Worm (Caenorhabditis elegans) whole organism, mixed stage, embryonic: ENCODE measurements around the gene pisy-1.
A peak's percentile ranks its signal among the peaks of the same experiment; 100 is the strongest.

Experiments used
- M03D4.4 ChIP-seq: sonication (generic microtip); optimal IDR thresholded peaks from 2 replicates; lab custom pipeline; 2017; ENCODE audit warnings: mild to moderate bottlenecking, missing genetic modification characterization, missing compliant biosample characterization
- bed-3 ChIP-seq: fragments of 200-800 bp; sonication (Bioruptor generic); optimal IDR thresholded peaks from 3 replicates; lab custom pipeline; 2018; ENCODE audit warnings: mild to moderate bottlenecking, missing genetic modification characterization, moderate library complexity, missing compliant biosample characterization
- blmp-1 ChIP-seq: fragments of 150-350 bp; optimal IDR thresholded peaks from 2 replicates; lab custom pipeline; 2014; ENCODE audit warnings: missing biosample characterization, missing genetic modification characterization
- ceh-39 ChIP-seq: fragments of 150-350 bp; optimal IDR thresholded peaks from 2 replicates; lab custom pipeline; 2014; ENCODE audit warnings: missing biosample characterization, missing genetic modification characterization
- ces-1 ChIP-seq: fragments of 150-350 bp; optimal IDR thresholded peaks from 2 replicates; lab custom pipeline; 2014; ENCODE audit warnings: missing biosample characterization, missing genetic modification reagents, missing genetic modification characterization
- cnd-1 ChIP-seq: fragments of 200-800 bp; sonication (Bioruptor generic); optimal IDR thresholded peaks from 2 replicates; lab custom pipeline; 2018; ENCODE audit warnings: mild to moderate bottlenecking, missing genetic modification characterization, missing compliant biosample characterization
- drap-1 ChIP-seq: fragments of 200-800 bp; sonication (Bioruptor generic); optimal IDR thresholded peaks from 3 replicates; lab custom pipeline; 2018; ENCODE audit warnings: mild to moderate bottlenecking, missing genetic modification characterization, missing compliant biosample characterization
- elt-1 ChIP-seq: sonication (generic microtip); optimal IDR thresholded peaks from 2 replicates; lab custom pipeline; 2017; ENCODE audit warnings: missing genetic modification characterization, mild to moderate bottlenecking, missing compliant biosample characterization, antibody characterized with exemption, moderate library complexity, borderline replicate concordance; ENCODE audit not compliant: insufficient read depth
- elt-3 ChIP-seq: fragments of 150-350 bp; optimal IDR thresholded peaks from 2 replicates; lab custom pipeline; 2014; ENCODE audit warnings: missing biosample characterization, missing genetic modification characterization
- flh-1 ChIP-seq: fragments of 200-800 bp; sonication (Bioruptor generic); optimal IDR thresholded peaks from 2 replicates; lab custom pipeline; 2018; ENCODE audit warnings: mild to moderate bottlenecking, missing genetic modification characterization, moderate library complexity, missing compliant biosample characterization
- ham-2 ChIP-seq: fragments of 200-800 bp; sonication (Bioruptor generic); optimal IDR thresholded peaks from 2 replicates; lab custom pipeline; 2018; ENCODE audit warnings: mild to moderate bottlenecking, missing genetic modification characterization, missing compliant biosample characterization
- hlh-1 ChIP-seq: fragments of 150-350 bp; optimal IDR thresholded peaks from 2 replicates; lab custom pipeline; 2014; ENCODE audit warnings: missing biosample characterization, missing genetic modification reagents, missing genetic modification characterization
- lin-13 ChIP-seq: fragments of 150-350 bp; optimal IDR thresholded peaks from 2 replicates; lab custom pipeline; 2014; ENCODE audit warnings: missing biosample characterization, missing genetic modification characterization
- lin-32 ChIP-seq: fragments of 200-800 bp; sonication (Bioruptor generic); optimal IDR thresholded peaks from 2 replicates; lab custom pipeline; 2018; ENCODE audit warnings: mild to moderate bottlenecking, missing genetic modification characterization, missing compliant biosample characterization
- lsy-2 ChIP-seq: fragments of 150-350 bp; optimal IDR thresholded peaks from 2 replicates; lab custom pipeline; 2014; ENCODE audit warnings: missing biosample characterization, missing genetic modification characterization
- mls-2 ChIP-seq: sonication (generic microtip); optimal IDR thresholded peaks from 2 replicates; lab custom pipeline; 2016; ENCODE audit warnings: mild to moderate bottlenecking, missing genetic modification characterization, moderate library complexity, missing compliant biosample characterization
- nhr-12 ChIP-seq: fragments of 150-350 bp; optimal IDR thresholded peaks from 2 replicates; lab custom pipeline; 2014; ENCODE audit warnings: missing biosample characterization, missing genetic modification characterization
- nhr-2 ChIP-seq: fragments of 150-350 bp; optimal IDR thresholded peaks from 2 replicates; lab custom pipeline; 2014; ENCODE audit warnings: missing biosample characterization, missing genetic modification characterization
- nhr-237 ChIP-seq: fragments of 150-350 bp; optimal IDR thresholded peaks from 2 replicates; lab custom pipeline; 2014; ENCODE audit warnings: missing biosample characterization, missing genetic modification characterization
- nhr-28 ChIP-seq: fragments of 150-350 bp; optimal IDR thresholded peaks from 2 replicates; lab custom pipeline; 2014; ENCODE audit warnings: missing biosample characterization, missing genetic modification characterization
- nhr-76 ChIP-seq: sonication (generic microtip); optimal IDR thresholded peaks from 2 replicates; lab custom pipeline; 2017; ENCODE audit warnings: missing biosample characterization, missing genetic modification characterization
- pha-4 ChIP-seq: fragments of 150-350 bp; optimal IDR thresholded peaks from 2 replicates; lab custom pipeline; 2018; ENCODE audit warnings: missing biosample characterization, missing genetic modification reagents, missing genetic modification characterization
- snpc-4 ChIP-seq: fragments of 150-350 bp; optimal IDR thresholded peaks from 2 replicates; lab custom pipeline; 2014; ENCODE audit warnings: missing biosample characterization, missing genetic modification characterization
- sptf-1 ChIP-seq: sonication (generic microtip); optimal IDR thresholded peaks from 2 replicates; lab custom pipeline; 2017; ENCODE audit warnings: mild to moderate bottlenecking, missing genetic modification characterization, moderate library complexity, missing compliant biosample characterization
- tbx-8 ChIP-seq: fragments of 200-800 bp; sonication (Bioruptor generic); optimal IDR thresholded peaks from 2 replicates; lab custom pipeline; 2018; ENCODE audit warnings: mild to moderate bottlenecking, missing genetic modification characterization, moderate library complexity, missing compliant biosample characterization
- unc-39 ChIP-seq: fragments of 150-350 bp; optimal IDR thresholded peaks from 2 replicates; lab custom pipeline; 2014; ENCODE audit warnings: missing biosample characterization, missing genetic modification characterization
- unc-62 ChIP-seq: fragments of 150-350 bp; optimal IDR thresholded peaks from 2 replicates; lab custom pipeline; 2014; ENCODE audit warnings: missing biosample characterization, missing genetic modification reagents, missing genetic modification characterization
- zip-8 ChIP-seq: fragments of 150-350 bp; optimal IDR thresholded peaks from 2 replicates; lab custom pipeline; 2014; ENCODE audit warnings: missing biosample characterization, missing genetic modification characterization
- ztf-11 ChIP-seq: fragments of 150-350 bp; optimal IDR thresholded peaks from 2 replicates; lab custom pipeline; 2014; ENCODE audit warnings: missing biosample characterization, missing genetic modification characterization

pisy-1 gene

ce11 chrII:12774402-12774801 lies 36.3 kb upstream of the pisy-1 start, which contains the start of gene Y46G5A.14:
TSS of gene Y46G5A.14 (plus strand) at chrII:12774702.
- no peak for TF ChIP-seq nhr-12 (tag; lab: Kevin White, UChicago)
- TF ChIP-seq unc-39 (tag; lab: Kevin White, UChicago): no peak
- TF ChIP-seq nhr-28: no peak
- TF ChIP-seq zip-8 (tag; lab: Kevin White, UChicago): no peak
- no peak for TF ChIP-seq lin-32 (GFP tag; lab: Kevin White, UChicago)
- no peak for TF ChIP-seq elt-1
- TF ChIP-seq snpc-4: no peak
- TF ChIP-seq, all 35 proteins: peak for 0

ce11 chrII:12769947-12770346 lies 31.8 kb upstream of the pisy-1 start:
- no peak for TF ChIP-seq hlh-1 (tag; lab: Kevin White, UChicago)
- no peak for TF ChIP-seq nhr-237 (tag; lab: Kevin White, UChicago)
- no peak for TF ChIP-seq drap-1
- no peak for TF ChIP-seq cnd-1 (tag; lab: Kevin White, UChicago)
- TF ChIP-seq ztf-11 (tag; lab: Kevin White, UChicago): no peak
- TF ChIP-seq unc-62 (GFP tag; lab: Kevin White, UChicago): no peak
- no peak for TF ChIP-seq lin-32 (GFP tag; lab: Kevin White, UChicago)
- no peak for TF ChIP-seq mls-2 (tag; lab: Kevin White, UChicago)
- TF ChIP-seq snpc-4: no peak
- no peak for TF ChIP-seq flh-1 (GFP tag; lab: Kevin White, UChicago)
- no peak for TF ChIP-seq ham-2
- TF ChIP-seq M03D4.4: no peak
- TF ChIP-seq ceh-39 (tag; lab: Kevin White, UChicago): no peak
- no peak for TF ChIP-seq nhr-2 (tag; lab: Kevin White, UChicago)
- TF ChIP-seq ces-1 (GFP tag; lab: Kevin White, UChicago): no peak
- TF ChIP-seq elt-1: no peak
- no peak for TF ChIP-seq tbx-8 (GFP tag; lab: Kevin White, UChicago)
- TF ChIP-seq pha-4 (tag; lab: Kevin White, UChicago): no peak

ce11 chrII:12768167-12768712 lies 30.1 kb upstream of the pisy-1 start, which contains the start of the genes vps-2 and tiar-2:
TSS of gene vps-2 (minus strand) at chrII:12768217.
TSS of gene tiar-2 (plus strand) at chrII:12768686.
- peak; percentile 55 for TF ChIP-seq nhr-237 (tag; lab: Kevin White, UChicago)
- no peak for TF ChIP-seq snpc-4
- TF ChIP-seq mls-2 (tag; lab: Kevin White, UChicago): no peak
- peak; percentile 89 for TF ChIP-seq ces-1 (GFP tag; lab: Kevin White, UChicago)
- peak; percentile 48 for TF ChIP-seq lsy-2
- TF ChIP-seq, all 35 proteins: peak for 3

ce11 chrII:12767258-12767824 lies 29.2 kb upstream of the pisy-1 start:
- TF ChIP-seq zip-8 (tag; lab: Kevin White, UChicago) (no peak), ham-2 (no peak), nhr-76 (tag; lab: Kevin White, UChicago) (no peak), bed-3 (no peak), elt-1 (no peak), drap-1 (no peak), snpc-4 (no peak), blmp-1 (tag; lab: Kevin White, UChicago) (no peak), ces-1 (GFP tag; lab: Kevin White, UChicago) (no peak), elt-3 (tag; lab: Kevin White, UChicago) (no peak), unc-39 (tag; lab: Kevin White, UChicago) (no peak), lin-13 (tag; lab: Kevin White, UChicago) (no peak), nhr-237 (tag; lab: Kevin White, UChicago) (no peak), sptf-1 (tag; lab: Kevin White, UChicago) (no peak), unc-62 (GFP tag; lab: Kevin White, UChicago) (no peak)

ce11 chrII:12766443-12767188 lies 28.5 kb upstream of the pisy-1 start:
- TF ChIP-seq lin-32 (GFP tag; lab: Kevin White, UChicago): no peak
